Fruit fly (Drosophila melanogaster) Kc167 (cell line): ENCODE measurements around the gene THG.

Experiments
- Myc ChIP-seq: fragments of >200 bp; optimal IDR thresholded peaks from 2 replicates; lab custom pipeline; 2017; ENCODE audit warnings: missing external identifiers
- h ChIP-seq: fragments of >200 bp; optimal IDR thresholded peaks from 3 replicates; lab custom pipeline; 2018; ENCODE audit warnings: missing external identifiers
- psq ChIP-seq: fragments of >200 bp; optimal IDR thresholded peaks from 2 replicates; lab custom pipeline; 2017; ENCODE audit warnings: missing external identifiers

dm6 chr2L:15009703-15010102, at the start of gene THG, which contains the start of gene Rnmt:
- TF ChIP-seq Myc (no peak), psq (lab: Kevin White, UChicago) (no peak), h (lab: Kevin White, UChicago) (no peak)
